Worm (Caenorhabditis elegans) whole organism, L3 larva: ENCODE measurements around the gene F40F12.9.

ENCODE experiments used
- aly-2 ChIP-seq: fragments of 150-350 bp; optimal IDR thresholded peaks from 2 replicates; lab custom pipeline; 2014; ENCODE audit warnings: missing biosample characterization, missing genetic modification characterization
- egl-27 ChIP-seq: sonication (generic microtip); optimal IDR thresholded peaks from 4 replicates; lab custom pipeline; 2017; ENCODE audit warnings: missing biosample characterization, missing genetic modification reagents, missing genetic modification characterization
- lin-15B ChIP-seq: fragments of 150-350 bp; optimal IDR thresholded peaks from 2 replicates; lab custom pipeline; 2014; ENCODE audit warnings: missing biosample characterization, missing genetic modification characterization
- mdl-1 ChIP-seq: fragments of 150-350 bp; optimal IDR thresholded peaks from 2 replicates; lab custom pipeline; 2014; ENCODE audit warnings: missing biosample characterization, missing genetic modification characterization
- nhr-11 ChIP-seq: fragments of 150-350 bp; optimal IDR thresholded peaks from 2 replicates; lab custom pipeline; 2014; ENCODE audit warnings: missing biosample characterization, missing genetic modification characterization
- nhr-76 ChIP-seq: fragments of 150-350 bp; sonication (generic microtip); optimal IDR thresholded peaks from 5 replicates; lab custom pipeline; 2014; ENCODE audit warnings: missing biosample characterization, missing genetic modification characterization
- zag-1 ChIP-seq: fragments of 150-350 bp; optimal IDR thresholded peaks from 2 replicates; lab custom pipeline; 2014; ENCODE audit warnings: missing biosample characterization, missing genetic modification characterization

DNA sequence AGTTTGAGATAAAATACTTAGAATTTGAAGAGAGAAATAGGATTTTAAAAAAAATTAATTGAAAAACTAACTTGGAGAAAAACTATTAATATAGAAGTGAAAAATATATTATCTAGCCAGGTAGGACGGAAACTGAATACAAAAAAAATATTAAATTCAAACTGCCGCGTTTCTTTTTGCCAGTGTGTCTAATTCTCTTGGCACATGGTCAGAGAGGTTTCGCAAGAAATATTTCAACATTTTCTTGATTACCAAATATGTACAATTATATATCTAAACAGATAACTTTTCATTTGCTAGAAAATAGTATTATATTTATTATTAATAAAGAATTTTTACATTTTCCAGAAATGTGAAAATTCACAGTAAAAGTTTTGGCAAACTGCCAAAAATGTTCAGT, 1.4 kb downstream of the F40F12.9 start:
- TF ChIP-seq nhr-76 (no peak), mdl-1 (tag; lab: Kevin White, UChicago) (no peak), aly-2 (tag; lab: Kevin White, UChicago) (no peak), zag-1 (tag; lab: Kevin White, UChicago) (no peak), lin-15B (tag; lab: Kevin White, UChicago) (no peak), nhr-11 (tag; lab: Kevin White, UChicago) (no peak), egl-27 (no peak)
